Fruit fly (Drosophila melanogaster) whole organism, adult: ENCODE data around the gene CG9727.

Experiments
- CG11617 ChIP-seq: fragments of 200-800 bp; sonication (Bioruptor generic); optimal IDR thresholded peaks from 2 replicates; lab custom pipeline; 2017; ENCODE audit warnings: mild to moderate bottlenecking, missing biosample characterization, missing genetic modification reagents, missing genetic modification characterization
- CG12768 ChIP-seq: fragments of 200-800 bp; sonication (Bioruptor generic); optimal IDR thresholded peaks from 2 replicates; lab custom pipeline; 2017; ENCODE audit warnings: missing biosample characterization, missing genetic modification characterization, mild to moderate bottlenecking, moderate library complexity, missing genetic modification reagents
- CG14711 ChIP-seq: fragments of 200-800 bp; sonication (Bioruptor generic); optimal IDR thresholded peaks from 2 replicates; lab custom pipeline; 2018; ENCODE audit warnings: missing biosample characterization, mild to moderate bottlenecking, missing genetic modification characterization, moderate library complexity
- CG1620 ChIP-seq: fragments of 200-800 bp; sonication (Bioruptor generic); optimal IDR thresholded peaks from 2 replicates; lab custom pipeline; 2016; ENCODE audit warnings: missing biosample characterization, missing genetic modification characterization
- CG33017 ChIP-seq: fragments of 200-800 bp; sonication (Bioruptor generic); optimal IDR thresholded peaks from 2 replicates; lab custom pipeline; 2018; ENCODE audit warnings: missing biosample characterization, mild to moderate bottlenecking, missing genetic modification characterization, moderate library complexity
- CG5204 ChIP-seq: fragments of 200-800 bp; sonication (Bioruptor generic); optimal IDR thresholded peaks from 2 replicates; lab custom pipeline; 2016; ENCODE audit warnings: missing biosample characterization, missing genetic modification characterization
- CG7045 ChIP-seq: fragments of 200-800 bp; sonication (Bioruptor generic); optimal IDR thresholded peaks from 2 replicates; lab custom pipeline; 2017; ENCODE audit warnings: missing biosample characterization, mild to moderate bottlenecking, missing genetic modification characterization
- CG7101 ChIP-seq: fragments of 200-800 bp; sonication (Bioruptor generic); optimal IDR thresholded peaks from 2 replicates; lab custom pipeline; 2018; ENCODE audit warnings: missing biosample characterization, mild to moderate bottlenecking, missing genetic modification characterization, moderate library complexity
- Clk ChIP-seq: fragments of 200-800 bp; sonication (Bioruptor generic); optimal IDR thresholded peaks from 2 replicates; lab custom pipeline; 2017; ENCODE audit warnings: missing biosample characterization, missing genetic modification characterization
- Crg-1 ChIP-seq: fragments of 200-800 bp; sonication (Bioruptor generic); optimal IDR thresholded peaks from 2 replicates; lab custom pipeline; 2016; ENCODE audit warnings: missing biosample characterization, missing genetic modification characterization
- Hr96 ChIP-seq: fragments of 200-800 bp; sonication (Bioruptor generic); optimal IDR thresholded peaks from 2 replicates; lab custom pipeline; 2016; ENCODE audit warnings: missing biosample characterization, missing genetic modification characterization
- Mnt ChIP-seq: fragments of 200-800 bp; sonication (Bioruptor generic); optimal IDR thresholded peaks from 2 replicates; lab custom pipeline; 2016; ENCODE audit warnings: missing biosample characterization, mild to moderate bottlenecking, missing genetic modification characterization
- bab1 ChIP-seq: fragments of 200-800 bp; sonication (Bioruptor generic); optimal IDR thresholded peaks from 3 replicates; lab custom pipeline; 2019; ENCODE audit warnings: missing biosample characterization, mild to moderate bottlenecking, missing genetic modification characterization, moderate library complexity
- cic ChIP-seq: fragments of 200-800 bp; sonication (Bioruptor generic); optimal IDR thresholded peaks from 2 replicates; lab custom pipeline; 2017; ENCODE audit warnings: missing biosample characterization, mild to moderate bottlenecking, missing genetic modification characterization, moderate library complexity
- cnc ChIP-seq, 2 experiments: fragments of >200 bp; optimal IDR thresholded peaks; 2 replicates each; lab custom pipeline; 2017
- kay ChIP-seq: fragments of 200-800 bp; sonication (Bioruptor generic); peaks from one replicate; lab custom pipeline; 2016; ENCODE audit warnings: missing biosample characterization, missing genetic modification characterization, borderline replicate concordance
- ovo ChIP-seq: fragments of 200-800 bp; sonication (Bioruptor generic); optimal IDR thresholded peaks from 2 replicates; lab custom pipeline; 2016; ENCODE audit warnings: missing biosample characterization, missing genetic modification characterization
- pad ChIP-seq: fragments of 200-800 bp; sonication (Bioruptor generic); optimal IDR thresholded peaks from 3 replicates; lab custom pipeline; 2017; ENCODE audit warnings: missing biosample characterization, missing genetic modification characterization, mild to moderate bottlenecking, moderate library complexity, missing genetic modification reagents
- tj ChIP-seq: fragments of 200-800 bp; sonication (Bioruptor generic); optimal IDR thresholded peaks from 3 replicates; lab custom pipeline; 2017; ENCODE audit warnings: missing biosample characterization, mild to moderate bottlenecking, missing genetic modification characterization, moderate library complexity
- toe ChIP-seq: fragments of 200-800 bp; sonication (Bioruptor generic); optimal IDR thresholded peaks from 2 replicates; lab custom pipeline; 2016; ENCODE audit warnings: missing biosample characterization, missing genetic modification characterization

Gene CG9727

dm6 chr3R:6436643-6437042, 19.8 kb downstream of the CG9727 start:
- TF ChIP-seq bab1 (GFP tag; lab: Kevin White, UChicago), result no peak
- TF ChIP-seq pad (GFP tag; lab: Kevin White, UChicago), result no peak
- TF ChIP-seq CG11617, result no peak
- no peak for TF ChIP-seq Crg-1

- TF ChIP-seq Crg-1, result no peak
- no peak for TF ChIP-seq cic (GFP tag; lab: Kevin White, UChicago)
Measured at dm6 chr3R:6435761-6436318, 20.6 kb downstream of the CG9727 start.

DNA sequence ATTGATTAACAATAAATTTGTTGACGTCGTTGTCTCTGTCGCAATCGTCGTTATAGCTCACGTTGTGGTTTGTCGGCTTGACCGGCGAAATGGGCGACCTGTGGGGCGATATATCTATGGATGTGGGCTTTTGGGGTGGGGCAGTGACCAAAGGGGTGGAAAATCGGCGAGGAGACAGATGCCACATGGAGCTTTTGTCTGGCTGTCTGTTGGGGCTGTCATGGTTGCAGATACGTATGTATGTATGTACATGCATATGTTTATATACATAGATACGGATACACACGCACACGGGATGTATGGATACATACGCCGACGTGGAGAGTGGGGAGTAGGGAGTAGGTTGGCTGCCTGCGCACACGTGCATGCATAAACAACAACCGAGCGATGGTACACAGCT, 21.3 kb downstream of the CG9727 start:
- TF ChIP-seq Hr96 (GFP tag; lab: Kevin White, UChicago) (no peak), Clk (GFP tag; lab: Kevin White, UChicago) (no peak), Crg-1 (no peak), CG7045 (no peak), cic (GFP tag; lab: Kevin White, UChicago) (no peak), kay (no peak), CG12768 (no peak), CG7101 (tag; lab: Kevin White, UChicago) (no peak), CG5204 (GFP tag; lab: Kevin White, UChicago) (no peak), toe (GFP tag; lab: Kevin White, UChicago) (no peak), bab1 (GFP tag; lab: Kevin White, UChicago) (no peak), tj (GFP tag; lab: Kevin White, UChicago) (no peak), CG11617 (no peak), CG1620 (no peak), ovo (GFP tag; lab: Kevin White, UChicago) (no peak), CG33017 (no peak), Mnt (GFP tag; lab: Kevin White, UChicago) (no peak), pad (GFP tag; lab: Kevin White, UChicago) (no peak), cnc (optimal IDR thresholded peaks at IDR 0.05; lab: Kevin White, UChicago) (no peak), CG14711 (tag; lab: Kevin White, UChicago) (no peak)

- no peak for TF ChIP-seq Hr96 (GFP tag; lab: Kevin White, UChicago)
- peak; percentile 64 for TF ChIP-seq kay
- no peak for TF ChIP-seq bab1 (GFP tag; lab: Kevin White, UChicago)
- no peak for TF ChIP-seq ovo (GFP tag; lab: Kevin White, UChicago)
- TF ChIP-seq CG14711 (tag; lab: Kevin White, UChicago), result no peak
- TF ChIP-seq CG7045, result no peak
Measured at dm6 chr3R:6433885-6434284, 22.6 kb downstream of the CG9727 start.

dm6 chr3R:6432784-6433469, 23.5 kb downstream of the CG9727 start:
- TF ChIP-seq kay (peak; percentile 51), tj (GFP tag; lab: Kevin White, UChicago) (no peak), CG7101 (tag; lab: Kevin White, UChicago) (peak; percentile 8), cic (GFP tag; lab: Kevin White, UChicago) (no peak), CG7045 (peak; percentile 34)

dm6 chr3R:6432321-6432720, 24.2 kb downstream of the CG9727 start:
- TF ChIP-seq bab1 (GFP tag; lab: Kevin White, UChicago) (no peak), cnc (optimal IDR thresholded peaks at IDR 0.05; lab: Kevin White, UChicago) (no peak), CG7101 (tag; lab: Kevin White, UChicago) (no peak), CG5204 (GFP tag; lab: Kevin White, UChicago) (no peak), CG12768 (no peak), Clk (GFP tag; lab: Kevin White, UChicago) (no peak), CG33017 (no peak), Crg-1 (no peak), CG7045 (no peak), tj (GFP tag; lab: Kevin White, UChicago) (no peak), pad (GFP tag; lab: Kevin White, UChicago) (no peak), CG11617 (no peak), ovo (GFP tag; lab: Kevin White, UChicago) (no peak), CG14711 (tag; lab: Kevin White, UChicago) (no peak), toe (GFP tag; lab: Kevin White, UChicago) (no peak)

dm6 chr3R:6430206-6430605, 26.3 kb downstream of the CG9727 start:
- TF ChIP-seq Crg-1, result no peak
- no peak for TF ChIP-seq cnc (optimal IDR thresholded peaks at IDR 0.05; lab: Kevin White, UChicago)
- no peak for TF ChIP-seq CG11617
- no peak for TF ChIP-seq CG7101 (tag; lab: Kevin White, UChicago)
- TF ChIP-seq CG5204 (GFP tag; lab: Kevin White, UChicago), result no peak
- TF ChIP-seq kay, result no peak
- TF ChIP-seq Clk (GFP tag; lab: Kevin White, UChicago), result no peak
- no peak for TF ChIP-seq CG1620
- TF ChIP-seq Hr96 (GFP tag; lab: Kevin White, UChicago), result no peak
- TF ChIP-seq CG14711 (tag; lab: Kevin White, UChicago), result no peak
- no peak for TF ChIP-seq ovo (GFP tag; lab: Kevin White, UChicago)
- TF ChIP-seq pad (GFP tag; lab: Kevin White, UChicago), result no peak
- no peak for TF ChIP-seq tj (GFP tag; lab: Kevin White, UChicago)
- no peak for TF ChIP-seq cic (GFP tag; lab: Kevin White, UChicago)
- TF ChIP-seq Mnt (GFP tag; lab: Kevin White, UChicago), result no peak
- no peak for TF ChIP-seq bab1 (GFP tag; lab: Kevin White, UChicago)
- no peak for TF ChIP-seq CG33017
